Fruit fly (Drosophila melanogaster) whole organism: Measurements from ENCODE around the gene Eip93F.

Experiments
- Dll ChIP-seq: fragments of >200 bp; optimal IDR thresholded peaks from 2 replicates; lab custom pipeline; 2017
- pan ChIP-seq: fragments of >200 bp; optimal IDR thresholded peaks from 2 replicates; lab custom pipeline; 2017
- psq ChIP-seq: fragments of >200 bp; optimal IDR thresholded peaks from 2 replicates; lab custom pipeline; 2017
- usp ChIP-seq: fragments of >200 bp; optimal IDR thresholded peaks from 2 replicates; lab custom pipeline; 2017; ENCODE audit warnings: missing biosample characterization, missing genetic modification characterization, mixed read lengths

- TF ChIP-seq pan (lab: Kevin White, UChicago) (no peak), Dll (no peak), psq (no peak), usp (GFP tag; lab: Kevin White, UChicago) (no peak)
Measured at dm6 chr3R:21939110-21939509, 9.8 kb upstream of the Eip93F start.
